Worm (Caenorhabditis elegans) whole organism, late embryonic: ENCODE measurements around the gene C08G5.7.

ENCODE experiments used
- C08G9.2 ChIP-seq: sonication (generic microtip); optimal IDR thresholded peaks from 2 replicates; lab custom pipeline; 2016; ENCODE audit warnings: mild to moderate bottlenecking, missing genetic modification characterization, moderate library complexity, missing compliant biosample characterization
- C38D4.7 ChIP-seq: fragments of 200-800 bp; sonication (Bioruptor generic); optimal IDR thresholded peaks from 2 replicates; lab custom pipeline; 2018; ENCODE audit warnings: mild to moderate bottlenecking, missing genetic modification characterization, moderate library complexity, missing compliant biosample characterization
- T23F11.4 ChIP-seq: fragments of 200-800 bp; sonication (Bioruptor generic); optimal IDR thresholded peaks from 2 replicates; lab custom pipeline; 2018; ENCODE audit warnings: mild to moderate bottlenecking, missing genetic modification characterization, missing compliant biosample characterization
- Y22D7AL.16 ChIP-seq: sonication (generic microtip); optimal IDR thresholded peaks from 2 replicates; lab custom pipeline; 2016; ENCODE audit warnings: missing genetic modification characterization, missing compliant biosample characterization
- ahr-1 ChIP-seq: sonication (generic microtip); optimal IDR thresholded peaks from 2 replicates; lab custom pipeline; 2016; ENCODE audit warnings: missing genetic modification characterization, missing compliant biosample characterization
- ama-1 ChIP-seq: fragments of 150-350 bp; optimal IDR thresholded peaks from 2 replicates; lab custom pipeline; 2014
- ceh-14 ChIP-seq: sonication (generic microtip); optimal IDR thresholded peaks from 2 replicates; lab custom pipeline; 2016; ENCODE audit warnings: missing genotype, missing genetic modification characterization, missing compliant biosample characterization
- ceh-18 ChIP-seq: sonication (generic microtip); optimal IDR thresholded peaks from 2 replicates; lab custom pipeline; 2016; ENCODE audit warnings: missing genetic modification characterization, missing compliant biosample characterization
- ceh-19 ChIP-seq: fragments of 200-800 bp; sonication (Bioruptor generic); optimal IDR thresholded peaks from 2 replicates; lab custom pipeline; 2018; ENCODE audit warnings: mild to moderate bottlenecking, missing genetic modification characterization, missing compliant biosample characterization
- ceh-22 ChIP-seq: sonication (generic microtip); optimal IDR thresholded peaks from 2 replicates; lab custom pipeline; 2017; ENCODE audit warnings: missing biosample characterization, missing genetic modification characterization
- ceh-30 ChIP-seq: fragments of 150-350 bp; optimal IDR thresholded peaks from 2 replicates; lab custom pipeline; 2014; ENCODE audit warnings: missing biosample characterization, missing genetic modification characterization
- ceh-31 ChIP-seq: sonication (generic microtip); optimal IDR thresholded peaks from 2 replicates; lab custom pipeline; 2016; ENCODE audit warnings: missing genetic modification characterization, missing compliant biosample characterization
- ceh-34 ChIP-seq: sonication (generic microtip); optimal IDR thresholded peaks from 2 replicates; lab custom pipeline; 2016; ENCODE audit warnings: mild to moderate bottlenecking, missing genetic modification characterization, missing compliant biosample characterization
- ceh-48 ChIP-seq: sonication (generic microtip); optimal IDR thresholded peaks from 2 replicates; lab custom pipeline; 2016; ENCODE audit warnings: missing genetic modification characterization, inconsistent platforms, missing compliant biosample characterization
- ceh-6 ChIP-seq: fragments of 200-800 bp; sonication (Bioruptor generic); optimal IDR thresholded peaks from 2 replicates; lab custom pipeline; 2018; ENCODE audit warnings: mild to moderate bottlenecking, missing genetic modification characterization, missing compliant biosample characterization
- dmd-4 ChIP-seq: sonication (generic microtip); optimal IDR thresholded peaks from 2 replicates; lab custom pipeline; 2016; ENCODE audit warnings: borderline replicate concordance, missing genetic modification characterization, missing compliant biosample characterization
- dve-1 ChIP-seq: sonication (generic microtip); optimal IDR thresholded peaks from 2 replicates; lab custom pipeline; 2017; ENCODE audit warnings: antibody characterized with exemption, mild to moderate bottlenecking, missing genetic modification characterization, missing compliant biosample characterization
- fax-1 ChIP-seq: sonication (generic microtip); optimal IDR thresholded peaks from 2 replicates; lab custom pipeline; 2016; ENCODE audit warnings: missing genotype, missing genetic modification characterization, missing compliant biosample characterization
- fkh-10 ChIP-seq: fragments of 150-350 bp; optimal IDR thresholded peaks from 2 replicates; lab custom pipeline; 2014; ENCODE audit warnings: missing biosample characterization, missing genetic modification reagents, missing genetic modification characterization
- gmeb-2 ChIP-seq: sonication (generic microtip); optimal IDR thresholded peaks from 2 replicates; lab custom pipeline; 2016; ENCODE audit warnings: missing genetic modification characterization, inconsistent platforms, missing compliant biosample characterization
- hlh-13 ChIP-seq: fragments of 200-800 bp; sonication (Bioruptor generic); optimal IDR thresholded peaks from 2 replicates; lab custom pipeline; 2018; ENCODE audit warnings: mild to moderate bottlenecking, missing genetic modification characterization, missing compliant biosample characterization
- hlh-15 ChIP-seq: sonication (generic microtip); optimal IDR thresholded peaks from 2 replicates; lab custom pipeline; 2016; ENCODE audit warnings: missing genetic modification characterization, missing compliant biosample characterization
- hlh-30 ChIP-seq: sonication (generic microtip); optimal IDR thresholded peaks from 2 replicates; lab custom pipeline; 2017; ENCODE audit warnings: antibody characterized with exemption, missing genetic modification characterization, missing compliant biosample characterization; ENCODE audit not compliant: insufficient read depth
- hlh-6 ChIP-seq: sonication (generic microtip); optimal IDR thresholded peaks from 2 replicates; lab custom pipeline; 2016; ENCODE audit warnings: missing genotype, missing genetic modification characterization, missing compliant biosample characterization
- hlh-8 ChIP-seq: sonication (generic microtip); optimal IDR thresholded peaks from 2 replicates; lab custom pipeline; 2016; ENCODE audit warnings: missing genotype, missing genetic modification characterization, missing compliant biosample characterization
- nhr-11 ChIP-seq: fragments of 150-350 bp; optimal IDR thresholded peaks from 2 replicates; lab custom pipeline; 2014; ENCODE audit warnings: missing biosample characterization, missing genetic modification characterization
- npax-4 ChIP-seq: sonication (generic microtip); optimal IDR thresholded peaks from 2 replicates; lab custom pipeline; 2016; ENCODE audit warnings: missing genetic modification characterization, missing compliant biosample characterization
- pag-3 ChIP-seq: sonication (generic microtip); optimal IDR thresholded peaks from 2 replicates; lab custom pipeline; 2016; ENCODE audit warnings: missing compliant biosample characterization, missing genetic modification characterization, borderline replicate concordance
- pax-1 ChIP-seq: fragments of 150-350 bp; optimal IDR thresholded peaks from 2 replicates; lab custom pipeline; 2014; ENCODE audit warnings: missing biosample characterization, missing genetic modification characterization
- pha-4 ChIP-seq: fragments of 150-350 bp; optimal IDR thresholded peaks from 2 replicates; lab custom pipeline; 2018; ENCODE audit warnings: missing biosample characterization, missing genetic modification reagents, missing genetic modification characterization
- pqm-1 ChIP-seq: sonication (generic microtip); optimal IDR thresholded peaks from 2 replicates; lab custom pipeline; 2016; ENCODE audit warnings: missing genetic modification characterization, missing compliant biosample characterization
- rnt-1 ChIP-seq: sonication (generic microtip); optimal IDR thresholded peaks from 2 replicates; lab custom pipeline; 2016; ENCODE audit warnings: missing genetic modification characterization, missing compliant biosample characterization
- sdc-2 ChIP-seq: sonication (generic microtip); optimal IDR thresholded peaks from 2 replicates; lab custom pipeline; 2016; ENCODE audit warnings: missing genotype, missing genetic modification characterization, missing compliant biosample characterization
- sox-2 ChIP-seq: fragments of 200-800 bp; sonication (Bioruptor generic); IDR thresholded peaks from 2 replicates; pipeline ENCODE4 v1.3.6; 2022; ENCODE audit warnings: missing genetic modification reagents, missing genetic modification characterization, missing compliant biosample characterization
- sox-4 ChIP-seq: sonication (generic microtip); optimal IDR thresholded peaks from 2 replicates; lab custom pipeline; 2017; ENCODE audit warnings: mild to moderate bottlenecking, missing genetic modification characterization, inconsistent platforms, missing compliant biosample characterization
- syd-9 ChIP-seq: sonication (generic microtip); optimal IDR thresholded peaks from 2 replicates; lab custom pipeline; 2016; ENCODE audit warnings: mild to moderate bottlenecking, missing genetic modification characterization, moderate library complexity, missing compliant biosample characterization
- tbx-7 ChIP-seq: sonication (generic microtip); optimal IDR thresholded peaks from 2 replicates; lab custom pipeline; 2016; ENCODE audit warnings: missing genotype, missing genetic modification characterization, missing compliant biosample characterization
- ttx-3 ChIP-seq: sonication (generic microtip); optimal IDR thresholded peaks from 2 replicates; lab custom pipeline; 2016; ENCODE audit warnings: missing genetic modification reagents, missing genetic modification characterization, missing compliant biosample characterization
- unc-3 ChIP-seq, 2 experiments: fragments of 200-800 bp in 1 of 2; sonication (Bioruptor generic) in 1 of 2; sonication (generic microtip) in 1 of 2; conservative IDR thresholded peaks in 1 of 2; optimal IDR thresholded peaks in 1 of 2; 2 replicates each; pipeline versions ENCODE4 v1.3.6 to Lab custom; 2016 to 2022; ENCODE audit warnings: missing compliant biosample characterization in 2 of 2, missing genetic modification characterization in 2 of 2, missing genetic modification reagents in 1 of 2
- unc-42 ChIP-seq: sonication (generic microtip); optimal IDR thresholded peaks from 2 replicates; lab custom pipeline; 2016; ENCODE audit warnings: missing genotype, missing genetic modification characterization, missing compliant biosample characterization

The C08G5.7 gene

DNA sequence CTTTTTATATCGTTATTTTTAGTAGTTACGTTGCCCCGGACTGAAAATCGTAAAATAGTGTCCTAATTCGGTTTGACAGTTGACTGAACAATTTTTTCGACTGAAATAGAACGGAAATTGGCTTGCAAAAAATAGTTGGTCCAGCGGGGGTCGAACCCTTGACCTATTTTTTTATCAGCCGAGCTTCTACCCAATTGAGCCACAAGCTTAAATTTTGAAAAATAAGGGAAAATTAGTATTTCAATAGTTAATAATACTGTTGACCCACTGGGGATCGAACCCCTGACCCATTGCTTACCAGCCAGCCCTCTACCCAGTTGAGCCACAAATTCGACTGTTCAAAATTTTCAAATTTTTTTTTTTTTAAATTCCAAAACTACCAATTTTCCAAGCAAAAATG is 13.3 kb downstream of the C08G5.7 start:
- no peak for TF ChIP-seq C38D4.7 (GFP tag; lab: Kevin White, UChicago)
- TF ChIP-seq ahr-1 (tag; lab: Kevin White, UChicago): no peak
- TF ChIP-seq sox-4 (tag; lab: Kevin White, UChicago): no peak
- no peak for TF ChIP-seq pha-4 (tag; lab: Kevin White, UChicago)
- TF ChIP-seq ceh-14: no peak
- no peak for TF ChIP-seq fkh-10 (GFP tag; lab: Kevin White, UChicago)
- TF ChIP-seq hlh-8 (tag; lab: Kevin White, UChicago): no peak
- no peak for TF ChIP-seq npax-4 (tag; lab: Kevin White, UChicago)
- no peak for TF ChIP-seq nhr-11 (tag; lab: Kevin White, UChicago)
- TF ChIP-seq pag-3 (tag; lab: Kevin White, UChicago): no peak
- no peak for TF ChIP-seq syd-9 (tag; lab: Kevin White, UChicago)
- TF ChIP-seq tbx-7 (tag; lab: Kevin White, UChicago): no peak
- TF ChIP-seq ceh-34 (tag; lab: Kevin White, UChicago): no peak
- TF ChIP-seq ceh-19 (GFP tag; lab: Kevin White, UChicago): no peak
- TF ChIP-seq C08G9.2 (tag; lab: Kevin White, UChicago): no peak
- no peak for TF ChIP-seq pax-1 (tag; lab: Kevin White, UChicago)
- no peak for TF ChIP-seq hlh-15 (tag; lab: Kevin White, UChicago)
- no peak for TF ChIP-seq dmd-4 (tag; lab: Kevin White, UChicago)
- no peak for TF ChIP-seq hlh-6 (tag; lab: Kevin White, UChicago)
- TF ChIP-seq, all 69 proteins: peak for 0

DNA sequence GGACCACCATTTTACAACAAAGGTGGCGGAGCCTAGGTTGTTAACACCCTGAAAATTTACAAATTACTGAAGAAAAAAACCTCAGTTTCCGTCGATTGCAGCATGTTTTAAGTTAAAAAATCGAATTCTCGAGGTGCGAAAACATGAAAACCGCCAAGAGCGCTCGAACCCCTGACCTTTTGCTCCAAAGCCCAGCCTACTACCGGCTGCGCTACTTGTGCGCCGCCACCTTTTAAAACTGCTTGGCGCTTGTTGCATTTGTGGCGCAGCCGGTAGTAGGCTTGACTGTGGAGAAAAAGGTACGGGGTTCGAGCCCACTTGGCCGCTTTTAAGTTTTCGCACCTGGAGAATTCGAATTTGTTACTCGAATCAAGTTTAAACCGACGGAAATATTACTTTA is 15.0 kb downstream of the C08G5.7 start, which contains the start of gene snt-6:
snt-6 (minus strand) TSS at position 58 of the 400 bp plus-strand sequence.
- no peak for TF ChIP-seq dve-1
- no peak for TF ChIP-seq hlh-8 (tag; lab: Kevin White, UChicago)
- TF ChIP-seq ttx-3 (tag; lab: Kevin White, UChicago): no peak
- no peak for TF ChIP-seq hlh-30
- TF ChIP-seq ceh-18 (tag; lab: Kevin White, UChicago): no peak
- TF ChIP-seq sox-4 (tag; lab: Kevin White, UChicago): no peak
- TF ChIP-seq hlh-6 (tag; lab: Kevin White, UChicago): no peak
- TF ChIP-seq unc-3 (GFP tag; conservative IDR thresholded peaks at IDR 0.05; lab: Robert Waterston, UW): no peak
- no peak for TF ChIP-seq unc-3 (tag; optimal IDR thresholded peaks at IDR 0.05; lab: Kevin White, UChicago)
- no peak for TF ChIP-seq hlh-15 (tag; lab: Kevin White, UChicago)
- no peak for TF ChIP-seq ama-1

DNA sequence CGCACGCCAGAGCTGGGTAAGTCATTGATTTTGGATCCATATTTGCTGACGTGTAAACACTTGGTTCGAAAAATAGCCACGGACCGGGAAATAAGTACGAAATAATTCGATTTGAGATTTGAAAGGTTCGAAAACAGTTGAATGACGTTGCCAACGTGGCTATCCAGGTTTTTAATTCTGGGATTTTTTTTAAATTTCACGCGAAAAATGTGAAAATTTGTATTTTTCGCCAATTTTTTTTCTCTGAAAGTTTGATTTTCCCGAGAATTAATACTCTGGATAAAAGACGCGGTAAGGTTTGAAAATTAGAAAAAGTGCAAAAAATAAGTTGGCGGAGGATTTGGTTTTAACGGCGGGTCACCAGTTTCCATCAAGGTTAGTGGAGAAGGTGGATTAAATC is 24.3 kb downstream of the C08G5.7 start, which contains the start of gene fbxc-48:
fbxc-48 (minus strand) TSS at position 101 of the 400 bp plus-strand sequence.
- no peak for TF ChIP-seq ceh-31 (tag; lab: Kevin White, UChicago)
- TF ChIP-seq sox-2 (GFP tag; lab: Robert Waterston, UW): no peak
- no peak for TF ChIP-seq ceh-48 (tag; lab: Kevin White, UChicago)
- no peak for TF ChIP-seq hlh-13 (GFP tag; lab: Kevin White, UChicago)
- no peak for TF ChIP-seq unc-3 (GFP tag; conservative IDR thresholded peaks at IDR 0.05; lab: Robert Waterston, UW)
- no peak for TF ChIP-seq unc-3 (tag; optimal IDR thresholded peaks at IDR 0.05; lab: Kevin White, UChicago)

DNA sequence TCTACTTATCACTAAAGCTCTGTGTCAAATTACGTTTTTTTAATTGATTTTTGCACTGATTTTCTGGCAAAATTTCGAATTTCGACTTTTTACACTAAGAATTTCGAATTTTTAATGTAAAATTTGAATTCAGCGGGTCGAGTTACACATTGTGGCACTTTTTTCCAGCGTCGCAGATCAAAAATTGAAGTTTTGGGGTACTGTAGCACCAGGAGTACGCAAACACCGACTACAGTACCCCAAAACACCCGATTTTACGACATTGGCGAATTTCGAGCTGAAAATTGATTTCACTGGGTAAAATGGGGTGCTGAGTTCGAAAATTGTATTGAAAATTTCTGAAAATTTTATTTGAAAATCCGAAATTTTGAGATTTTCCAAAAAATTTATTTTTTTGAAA is 32.7 kb downstream of the C08G5.7 start:
- TF ChIP-seq dve-1 (no peak), pax-1 (tag; lab: Kevin White, UChicago) (no peak), gmeb-2 (tag; lab: Kevin White, UChicago) (no peak), T23F11.4 (GFP tag; lab: Kevin White, UChicago) (no peak), ceh-48 (tag; lab: Kevin White, UChicago) (no peak), ceh-30 (tag; lab: Kevin White, UChicago) (no peak), sox-2 (GFP tag; lab: Robert Waterston, UW) (no peak), hlh-15 (tag; lab: Kevin White, UChicago) (no peak), fax-1 (no peak), pqm-1 (no peak), unc-42 (tag; lab: Kevin White, UChicago) (no peak), ceh-34 (tag; lab: Kevin White, UChicago) (no peak), rnt-1 (no peak), ama-1 (no peak), Y22D7AL.16 (tag; lab: Kevin White, UChicago) (no peak), ceh-22 (no peak), ceh-6 (no peak), C08G9.2 (tag; lab: Kevin White, UChicago) (no peak), sdc-2 (tag; lab: Kevin White, UChicago) (no peak)
